Fruit fly (Drosophila melanogaster): ENCODE measurements around the gene mus81.
A peak's percentile ranks its signal among the peaks of the same experiment; 100 is the strongest.

The mus81 gene

DNA sequence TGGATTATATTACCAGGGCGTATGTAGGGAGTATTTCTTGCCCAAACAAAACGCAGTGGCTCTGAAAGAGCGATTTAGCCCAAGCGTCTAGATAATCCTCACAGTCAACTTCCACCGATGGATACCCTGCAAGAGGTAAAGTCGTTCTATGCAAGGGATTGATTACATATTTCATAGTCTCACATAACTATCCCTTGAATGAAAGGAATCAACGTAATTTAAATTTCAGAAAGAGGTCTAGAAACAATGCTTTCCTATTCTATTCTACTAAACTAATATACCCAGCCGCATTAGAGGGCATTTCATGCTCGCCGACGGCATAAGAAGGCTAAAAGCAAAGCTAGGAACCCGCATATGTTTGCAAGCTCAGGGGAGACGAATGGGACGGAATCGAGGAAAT lies 25.9 kb downstream of the mus81 start (continued):
- TF ChIP-seq tgo (GFP tag; IDR thresholded peaks at IDR 0.05) (peak; percentile 28; the same call in 2 of the 3 replicates), Mrtf (GFP tag; IDR thresholded peaks at IDR 0.05) (no peak), fd102C (GFP tag; optimal IDR thresholded peaks at IDR 0.05) (no peak), CG12071 (GFP tag; optimal IDR thresholded peaks at IDR 0.05) (peak; percentile 1), bowl (GFP tag; IDR thresholded peaks at IDR 0.05) (no peak), Lpt (GFP tag; optimal IDR thresholded peaks at IDR 0.05) (no peak), CG12299 (tag; optimal IDR thresholded peaks at IDR 0.05) (no peak), CG7786 (GFP tag; optimal IDR thresholded peaks at IDR 0.05) (no peak), sug (tag; optimal IDR thresholded peaks at IDR 0.05) (peak; percentile 3), CG17568 (GFP tag; optimal IDR thresholded peaks at IDR 0.05) (no peak), CG6765 (GFP tag; optimal IDR thresholded peaks at IDR 0.05) (no peak), zfh1 (GFP tag; IDR thresholded peaks at IDR 0.05) (no peak), CG18764 (GFP tag; optimal IDR thresholded peaks at IDR 0.05) (no peak), unc-4 (GFP tag; IDR thresholded peaks at IDR 0.05; ENCODE audit: partially characterized antibody) (no peak), tx (GFP tag; optimal IDR thresholded peaks at IDR 0.05) (no peak), CG13775 (GFP tag; optimal IDR thresholded peaks at IDR 0.05) (no peak), NfI (GFP tag; optimal IDR thresholded peaks at IDR 0.05) (peak; percentile 26), CG13624 (GFP tag; optimal IDR thresholded peaks at IDR 0.05) (peak; percentile 20), CG6791 (GFP tag; IDR thresholded peaks at IDR 0.05; ENCODE audit: partially characterized antibody) (no peak), CG17361 (GFP tag; IDR thresholded peaks at IDR 0.05) (0 out of 3 replicates have a peak, but pooled peaks have one; percentile 25), Sin3A (optimal IDR thresholded peaks at IDR 0.05) (no peak), salm (tag; optimal IDR thresholded peaks at IDR 0.05) (no peak), CoRest (tag; optimal IDR thresholded peaks at IDR 0.05) (peak; percentile 29), Oli (tag; optimal IDR thresholded peaks at IDR 0.05) (peak; percentile 30), CG2889 (GFP tag; IDR thresholded peaks at IDR 0.05) (no peak), Awh (GFP tag; IDR thresholded peaks at IDR 0.05) (no peak), CG11504 (tag; optimal IDR thresholded peaks at IDR 0.05) (peak; percentile 62), grau (tag; optimal IDR thresholded peaks at IDR 0.05) (peak; percentile 56), D19A (tag; optimal IDR thresholded peaks at IDR 0.05) (peak; percentile 37), bcd (GFP tag; optimal IDR thresholded peaks at IDR 0.05) (peak; percentile 32), CG7357 (GFP tag; IDR thresholded peaks at IDR 0.05) (no peak), inv (GFP tag; IDR thresholded peaks at IDR 0.05; ENCODE audit: partially characterized antibody) (no peak), luna (GFP tag; optimal IDR thresholded peaks at IDR 0.05) (no peak), hb (GFP tag; IDR thresholded peaks at IDR 0.05; ENCODE audit: partially characterized antibody) (no peak), nom (GFP tag; optimal IDR thresholded peaks at IDR 0.05) (no peak), sna (GFP tag; IDR thresholded peaks at IDR 0.05; ENCODE audit: partially characterized antibody) (no peak), ken (GFP tag; IDR thresholded peaks at IDR 0.05) (0 out of 3 replicates have a peak, but pooled peaks have one; percentile 37), CG12219 (GFP tag; optimal IDR thresholded peaks at IDR 0.05) (no peak), run (tag; optimal IDR thresholded peaks at IDR 0.05) (no peak), Xrp1 (GFP tag; IDR thresholded peaks at IDR 0.05) (no peak), Drgx (GFP tag; IDR thresholded peaks at IDR 0.05) (no peak), Hr78 (GFP tag; optimal IDR thresholded peaks at IDR 0.05) (no peak), oc (tag; optimal IDR thresholded peaks at IDR 0.05) (peak; percentile 32), danr (GFP tag; IDR thresholded peaks at IDR 0.05) (no peak), GATAe (GFP tag; conservative IDR thresholded peaks at IDR 0.05) (no peak)
